Worm (Caenorhabditis elegans) whole organism, L4 larva: ENCODE results near the gene B0272.4.
A peak's percentile ranks its signal among the peaks of the same experiment; 100 is the strongest.

Experiments used
- T20F7.1 ChIP-seq: fragments of 200-800 bp; sonication (Bioruptor generic); optimal IDR thresholded peaks from 2 replicates; lab custom pipeline; 2018; ENCODE audit warnings: mild to moderate bottlenecking, missing genetic modification characterization, missing compliant biosample characterization
- aly-2 ChIP-seq: sonication (generic microtip); optimal IDR thresholded peaks from 2 replicates; lab custom pipeline; 2018; ENCODE audit warnings: missing biosample characterization, missing genetic modification characterization
- hlh-30 ChIP-seq: sonication (generic microtip); optimal IDR thresholded peaks from 2 replicates; lab custom pipeline; 2017; ENCODE audit warnings: antibody characterized with exemption, mild to moderate bottlenecking, missing genetic modification characterization, missing compliant biosample characterization; ENCODE audit not compliant: insufficient read depth
- lsy-2 ChIP-seq, 2 experiments: fragments of 150-350 bp in 1 of 2; sonication (generic microtip) in 1 of 2; optimal IDR thresholded peaks; 2 replicates each; lab custom pipeline; 2014 to 2017; ENCODE audit warnings: missing biosample characterization in 2 of 2, missing genetic modification characterization in 2 of 2
- nhr-111 ChIP-seq: fragments of 200-800 bp; sonication (Bioruptor generic); optimal IDR thresholded peaks from 2 replicates; lab custom pipeline; 2018; ENCODE audit warnings: mild to moderate bottlenecking, missing genetic modification characterization, missing compliant biosample characterization
- nhr-237 ChIP-seq: sonication (generic microtip); optimal IDR thresholded peaks from 2 replicates; lab custom pipeline; 2017; ENCODE audit warnings: missing biosample characterization, missing genetic modification characterization
- nhr-77 ChIP-seq: fragments of 150-350 bp; optimal IDR thresholded peaks from 2 replicates; lab custom pipeline; 2014; ENCODE audit warnings: missing biosample characterization, missing genetic modification characterization
- skn-1 ChIP-seq: fragments of 150-350 bp; optimal IDR thresholded peaks from 2 replicates; lab custom pipeline; 2014; ENCODE audit warnings: missing biosample characterization, missing genetic modification characterization
- unc-62 ChIP-seq, 3 experiments: fragments of 150-350 bp in 1 of 3; sonication (generic microtip); optimal IDR thresholded peaks in 2 of 3; peaks in 1 of 3; 1 replicate in 1 of 3; 2 replicates in 2 of 3; lab custom pipeline; 2014 to 2017; ENCODE audit warnings: missing biosample characterization in 3 of 3, missing genetic modification characterization in 3 of 3, missing genetic modification reagents in 3 of 3, missing genotype in 1 of 3
- ztf-7 ChIP-seq: fragments of 150-350 bp; optimal IDR thresholded peaks from 2 replicates; lab custom pipeline; 2014; ENCODE audit warnings: missing biosample characterization, missing genetic modification characterization

- TF ChIP-seq nhr-237 (tag; lab: Kevin White, UChicago) (no peak), aly-2 (tag; lab: Kevin White, UChicago) (no peak), lsy-2 (tag; optimal IDR thresholded peaks at IDR 0.05; lab: Kevin White, UChicago) (no peak), ztf-7 (no peak), skn-1 (tag; lab: Kevin White, UChicago) (no peak), nhr-111 (no peak), nhr-77 (tag; lab: Kevin White, UChicago) (no peak), unc-62 (GFP tag; optimal IDR thresholded peaks at IDR 0.05 in 1 of 2; lab: Kevin White, UChicago) (peak in 1 of 2 experiments; percentile 80), unc-62 (tag; optimal IDR thresholded peaks at IDR 0.05; lab: Kevin White, UChicago) (no peak), T20F7.1 (GFP tag; lab: Kevin White, UChicago) (no peak), hlh-30 (tag; lab: Kevin White, UChicago) (peak; percentile 20)
These were observed 24.5 kb upstream of the B0272.4 start for ce11 chrX:9403622-9404255.
